Worm (Caenorhabditis elegans): ENCODE data around the gene Y56A3A.30.

DNA sequence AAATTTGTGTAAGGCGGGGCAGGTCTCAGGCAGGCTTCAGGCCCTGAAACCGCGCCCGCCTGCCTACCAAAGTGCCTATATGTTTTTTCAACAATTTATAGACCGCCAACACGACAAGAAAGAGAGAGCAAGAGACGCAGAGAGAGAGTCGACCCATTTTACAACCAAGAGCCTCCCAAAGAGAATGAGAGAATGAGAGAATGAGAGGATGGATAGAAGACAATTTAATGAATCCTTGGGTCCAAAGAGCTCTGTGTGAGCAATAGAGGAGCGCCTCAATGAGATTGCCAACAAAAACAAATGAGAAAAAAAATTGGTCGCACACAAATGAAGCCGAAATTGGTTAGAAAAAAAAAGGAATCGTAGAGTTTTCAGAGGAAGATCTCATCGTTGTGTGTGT lies 41.0 kb downstream of the Y56A3A.30 start:
- TF ChIP-seq him-1 (tag; optimal IDR thresholded peaks at IDR 0.05): no peak
- no peak for TF ChIP-seq W03F9.2 (tag; optimal IDR thresholded peaks at IDR 0.05)
- no peak for TF ChIP-seq dao-5 (tag; optimal IDR thresholded peaks at IDR 0.05)

Data from whole organism, L4/young adult.